Fruit fly (Drosophila melanogaster) whole organism, pupa: ENCODE measurements around the gene CG5639.

Experiments
- CG10348 ChIP-seq: fragments of 200-800 bp; sonication (Bioruptor generic); IDR thresholded peaks from 2 replicates; pipeline ENCODE4 v1.3.6; 2022; ENCODE audit warnings: missing biosample characterization, missing genetic modification characterization
- CG12605 ChIP-seq: fragments of 200-800 bp; sonication (Bioruptor generic); IDR thresholded peaks from 2 replicates; pipeline ENCODE4 v1.3.6; 2022; ENCODE audit warnings: missing biosample characterization, missing genetic modification characterization
- CG13204 ChIP-seq: fragments of 200-800 bp; sonication (Bioruptor generic); optimal IDR thresholded peaks from 2 replicates; lab custom pipeline; 2018; ENCODE audit warnings: missing biosample characterization, mild to moderate bottlenecking, missing genetic modification characterization, moderate library complexity
- CG14655 ChIP-seq: fragments of 200-800 bp; sonication (Bioruptor generic); optimal IDR thresholded peaks from 3 replicates; lab custom pipeline; 2017; ENCODE audit warnings: mild to moderate bottlenecking, missing biosample characterization, missing genetic modification reagents, missing genetic modification characterization
- CG15710 ChIP-seq: fragments of 200-800 bp; sonication (Bioruptor generic); optimal IDR thresholded peaks from 2 replicates; lab custom pipeline; 2018; ENCODE audit warnings: missing biosample characterization, mild to moderate bottlenecking, missing genetic modification characterization, moderate library complexity
- CG17806 ChIP-seq: fragments of 200-800 bp; sonication (Bioruptor generic); optimal IDR thresholded peaks from 2 replicates; lab custom pipeline; 2018; ENCODE audit warnings: missing biosample characterization, mild to moderate bottlenecking, missing genetic modification characterization, moderate library complexity
- CG32121 ChIP-seq: fragments of 200-800 bp; sonication (Bioruptor generic); IDR thresholded peaks from 2 replicates; pipeline ENCODE4 v1.3.6; 2022; ENCODE audit warnings: missing biosample characterization, missing genetic modification characterization
- CG34367 ChIP-seq: fragments of 200-800 bp; sonication (Bioruptor generic); optimal IDR thresholded peaks from 2 replicates; lab custom pipeline; 2018; ENCODE audit warnings: missing biosample characterization, mild to moderate bottlenecking, missing genetic modification characterization
- CG4496 ChIP-seq: fragments of 200-800 bp; sonication (Bioruptor generic); IDR thresholded peaks from 3 replicates; pipeline ENCODE4 v1.3.6; 2022; ENCODE audit warnings: missing biosample characterization, missing genetic modification characterization
- CG8159 ChIP-seq: fragments of 200-800 bp; sonication (Bioruptor generic); optimal IDR thresholded peaks from 3 replicates; lab custom pipeline; 2018; ENCODE audit warnings: missing biosample characterization, mild to moderate bottlenecking, missing genetic modification characterization, moderate library complexity
- CG8301 ChIP-seq: fragments of 200-800 bp; sonication (Bioruptor generic); optimal IDR thresholded peaks from 2 replicates; lab custom pipeline; 2018; ENCODE audit warnings: missing biosample characterization, mild to moderate bottlenecking, missing genetic modification characterization
- CG9948 ChIP-seq: fragments of 200-800 bp; sonication (Bioruptor generic); optimal IDR thresholded peaks from 2 replicates; lab custom pipeline; 2018; ENCODE audit warnings: missing biosample characterization, mild to moderate bottlenecking, missing genetic modification characterization, moderate library complexity
- D1 ChIP-seq: fragments of 200-800 bp; sonication (Bioruptor generic); optimal IDR thresholded peaks from 2 replicates; lab custom pipeline; 2018; ENCODE audit warnings: missing biosample characterization, mild to moderate bottlenecking, missing genetic modification characterization, moderate library complexity
- EcR ChIP-seq: fragments of 200-800 bp; sonication (Bioruptor generic); optimal IDR thresholded peaks from 3 replicates; lab custom pipeline; 2019; ENCODE audit warnings: missing biosample characterization, missing genetic modification characterization, mild to moderate bottlenecking, moderate library complexity, missing genetic modification reagents
- Ets98B ChIP-seq: fragments of 200-800 bp; sonication (Bioruptor generic); IDR thresholded peaks from 2 replicates; pipeline ENCODE4 v1.3.6; 2022; ENCODE audit warnings: missing biosample characterization, missing genetic modification characterization
- Pif1A ChIP-seq: fragments of 200-800 bp; sonication (Bioruptor generic); optimal IDR thresholded peaks from 3 replicates; lab custom pipeline; 2016; ENCODE audit warnings: missing biosample characterization, missing genetic modification characterization
- Pif1B ChIP-seq: fragments of 200-800 bp; sonication (Bioruptor generic); optimal IDR thresholded peaks from 3 replicates; lab custom pipeline; 2016; ENCODE audit warnings: missing biosample characterization, missing genetic modification characterization
- Snoo ChIP-seq: fragments of 200-800 bp; sonication (Bioruptor generic); optimal IDR thresholded peaks from 3 replicates; lab custom pipeline; 2017; ENCODE audit warnings: missing biosample characterization, mild to moderate bottlenecking, missing genetic modification characterization, inconsistent platforms
- fd96Ca ChIP-seq: fragments of 200-800 bp; sonication (Bioruptor generic); IDR thresholded peaks from 3 replicates; pipeline ENCODE4 v1.3.6; 2022; ENCODE audit warnings: missing biosample characterization, missing genetic modification characterization
- gl ChIP-seq: fragments of 200-800 bp; sonication (Bioruptor generic); optimal IDR thresholded peaks from 2 replicates; lab custom pipeline; 2018; ENCODE audit warnings: missing biosample characterization, mild to moderate bottlenecking, missing genetic modification characterization
- rn ChIP-seq: fragments of 200-800 bp; sonication (Bioruptor generic); IDR thresholded peaks from 2 replicates; pipeline ENCODE4 v1.3.6; 2022; ENCODE audit warnings: missing biosample characterization, missing genetic modification characterization

The CG5639 gene

DNA sequence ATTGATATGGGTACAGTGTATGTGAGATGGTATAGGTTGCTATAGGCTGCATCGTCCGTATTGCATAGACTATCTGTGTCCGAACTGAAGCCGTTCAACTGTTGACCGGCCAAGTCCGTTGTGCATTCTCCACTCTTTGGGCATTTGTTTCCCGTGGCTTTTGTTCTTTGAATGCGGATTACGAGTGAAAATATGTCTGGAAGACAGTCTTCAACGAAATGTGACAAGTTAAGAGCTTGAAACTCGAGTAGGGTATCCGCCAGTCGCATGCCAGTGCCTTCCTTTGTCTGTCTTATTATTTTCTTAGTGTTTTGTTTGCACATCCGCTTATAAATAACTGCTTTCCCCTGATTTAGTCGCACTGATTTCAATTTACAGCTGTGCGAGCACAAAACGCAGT is 7.7 kb upstream of the CG5639 start:
- TF ChIP-seq CG17806: no peak
- peak; percentile 27; the same call in 1 of the 2 replicates for TF ChIP-seq Ets98B (GFP tag; lab: Robert Waterston, UW)
- TF ChIP-seq CG14655 (GFP tag; lab: Kevin White, UChicago): peak; percentile 26
- TF ChIP-seq CG8301 (tag; lab: Kevin White, UChicago): peak; percentile 12
- peak; percentile 48 for TF ChIP-seq gl (tag; lab: Kevin White, UChicago)
- no peak for TF ChIP-seq D1 (tag; lab: Kevin White, UChicago)
- TF ChIP-seq CG13204 (GFP tag; lab: Kevin White, UChicago): no peak
- TF ChIP-seq EcR (GFP tag; lab: Kevin White, UChicago): peak; percentile 51
- TF ChIP-seq CG10348 (GFP tag; lab: Robert Waterston, UW): no peak
- TF ChIP-seq fd96Ca: peak; percentile 48; the same call in 1 of the 3 replicates
- no peak for TF ChIP-seq rn (GFP tag; lab: Robert Waterston, UW)
- peak; percentile 34; the same call in 1 of the 2 replicates for TF ChIP-seq CG32121 (GFP tag; lab: Robert Waterston, UW)
- TF ChIP-seq CG4496 (GFP tag; lab: Robert Waterston, UW): peak; percentile 46; the same call in 1 of the 3 replicates

- no peak for TF ChIP-seq CG4496 (GFP tag; lab: Robert Waterston, UW)
- TF ChIP-seq Snoo (tag; lab: Kevin White, UChicago): peak; percentile 39
- no peak for TF ChIP-seq CG9948 (tag; lab: Kevin White, UChicago)
- TF ChIP-seq fd96Ca: no peak
Observed at dm6 chr3R:27597258-27597657, 1.3 kb upstream of the CG5639 start.

- no peak for TF ChIP-seq CG32121 (GFP tag; lab: Robert Waterston, UW)
- no peak for TF ChIP-seq CG9948 (tag; lab: Kevin White, UChicago)
- TF ChIP-seq rn (GFP tag; lab: Robert Waterston, UW): no peak
- no peak for TF ChIP-seq CG8301 (tag; lab: Kevin White, UChicago)
- no peak for TF ChIP-seq CG4496 (GFP tag; lab: Robert Waterston, UW)
- no peak for TF ChIP-seq Pif1B (GFP tag; lab: Kevin White, UChicago)
- no peak for TF ChIP-seq CG10348 (GFP tag; lab: Robert Waterston, UW)
- TF ChIP-seq CG17806: no peak
- TF ChIP-seq Ets98B (GFP tag; lab: Robert Waterston, UW): no peak
- no peak for TF ChIP-seq CG15710 (tag; lab: Kevin White, UChicago)
- TF ChIP-seq Pif1A (GFP tag; lab: Kevin White, UChicago): no peak
- TF ChIP-seq Snoo (tag; lab: Kevin White, UChicago): no peak
- TF ChIP-seq gl (tag; lab: Kevin White, UChicago): no peak
- TF ChIP-seq CG13204 (GFP tag; lab: Kevin White, UChicago): no peak
Observed at dm6 chr3R:27593580-27594187, 2.2 kb downstream of the CG5639 start.

DNA sequence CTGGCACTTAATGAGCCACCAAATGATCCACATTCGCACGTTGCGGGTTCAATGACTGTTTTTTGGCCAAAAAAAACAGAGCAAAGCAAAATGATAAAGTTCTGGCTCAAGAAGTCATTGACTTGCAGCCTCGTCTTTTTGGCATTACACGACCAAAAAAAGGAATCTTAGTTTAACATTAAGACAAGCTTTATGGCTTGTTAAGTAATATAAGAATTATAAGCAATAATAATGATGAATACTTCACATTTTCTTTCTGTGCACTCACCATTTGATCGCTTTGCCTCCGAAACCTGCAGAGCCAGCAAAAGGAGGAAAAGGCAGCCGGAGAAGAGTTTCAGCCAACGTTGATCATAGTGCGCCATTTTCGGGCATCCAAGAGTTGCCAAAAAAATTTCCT is 2.8 kb downstream of the CG5639 start:
- TF ChIP-seq fd96Ca (no peak), Snoo (tag; lab: Kevin White, UChicago) (peak; percentile 1)

DNA sequence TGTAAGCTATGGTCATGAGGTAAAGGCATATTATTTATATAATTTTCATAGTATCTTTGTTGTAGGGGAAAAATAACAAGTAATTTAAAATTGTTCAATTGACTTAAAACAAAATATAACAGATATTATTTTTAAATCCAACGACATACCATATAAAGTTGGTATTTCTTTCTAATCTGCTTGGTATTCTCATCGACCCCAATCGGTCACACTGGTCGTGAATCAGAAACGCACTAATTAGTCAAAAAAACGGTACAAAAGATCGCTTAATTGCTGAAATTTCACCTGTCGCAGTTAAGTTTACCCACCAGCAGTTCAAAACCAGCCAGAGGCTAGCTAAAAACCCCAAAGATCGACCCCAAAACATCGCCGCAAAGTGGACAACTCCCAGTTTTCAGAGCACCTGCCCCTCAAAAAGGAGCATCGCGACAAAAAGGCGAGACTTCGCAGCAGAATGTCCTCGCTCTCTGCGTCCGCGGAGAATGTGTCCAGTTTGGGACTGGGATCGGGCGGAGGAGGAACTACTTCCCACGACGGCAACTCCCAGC is 13.2 kb downstream of the CG5639 start, which contains the start of gene pins:
TSS of gene pins (plus strand) at position 207 of the 548 bp plus-strand sequence.
- TF ChIP-seq rn (GFP tag; lab: Robert Waterston, UW) (no peak), CG4496 (GFP tag; lab: Robert Waterston, UW) (no peak), EcR (GFP tag; lab: Kevin White, UChicago) (no peak), CG12605 (GFP tag; lab: Robert Waterston, UW) (no peak), Ets98B (GFP tag; lab: Robert Waterston, UW) (no peak), Pif1A (GFP tag; lab: Kevin White, UChicago) (no peak), CG34367 (tag; lab: Kevin White, UChicago) (no peak), Snoo (tag; lab: Kevin White, UChicago) (no peak), gl (tag; lab: Kevin White, UChicago) (no peak), CG17806 (no peak), CG8159 (no peak), CG15710 (tag; lab: Kevin White, UChicago) (no peak), CG10348 (GFP tag; lab: Robert Waterston, UW) (no peak), CG32121 (GFP tag; lab: Robert Waterston, UW) (no peak), Pif1B (GFP tag; lab: Kevin White, UChicago) (no peak), CG9948 (tag; lab: Kevin White, UChicago) (no peak), D1 (tag; lab: Kevin White, UChicago) (no peak)

DNA sequence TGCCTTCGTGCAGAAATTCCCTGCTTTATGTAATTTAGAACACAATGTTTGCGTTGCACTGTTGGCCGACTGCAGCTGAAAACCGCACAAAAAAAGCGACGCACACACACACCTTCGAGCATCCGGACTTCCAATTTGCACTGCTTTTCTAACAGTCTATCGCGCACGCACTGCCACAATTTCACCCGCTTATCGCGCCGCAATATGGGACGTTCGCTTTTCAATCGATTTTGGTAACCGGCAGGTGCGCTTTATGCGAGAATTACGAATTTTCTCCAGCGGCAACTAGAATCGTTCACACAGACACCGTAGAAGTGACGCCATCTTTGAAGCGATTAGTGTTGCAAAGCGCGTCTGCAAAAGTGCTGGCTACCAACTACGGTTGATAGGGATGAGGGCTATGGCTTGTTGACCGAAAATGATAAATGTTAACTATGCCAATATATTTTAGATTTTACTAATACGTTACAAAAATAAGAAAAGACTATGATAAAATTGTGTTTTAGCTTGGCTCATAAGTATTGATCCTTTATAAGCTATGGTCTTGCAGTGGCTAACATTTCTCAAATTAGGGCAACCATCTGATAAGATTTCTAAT is 13.9 kb downstream of the CG5639 start, which contains the start of gene wdb:
TSS of gene wdb (minus strand) at position 352 of the 598 bp plus-strand sequence.
- TF ChIP-seq CG13204 (GFP tag; lab: Kevin White, UChicago) (no peak), CG10348 (GFP tag; lab: Robert Waterston, UW) (no peak), CG32121 (GFP tag; lab: Robert Waterston, UW) (no peak), Ets98B (GFP tag; lab: Robert Waterston, UW) (no peak), CG9948 (tag; lab: Kevin White, UChicago) (no peak), CG8159 (peak; percentile 19), fd96Ca (no peak), CG8301 (tag; lab: Kevin White, UChicago) (no peak), rn (GFP tag; lab: Robert Waterston, UW) (no peak), CG14655 (GFP tag; lab: Kevin White, UChicago) (no peak), CG4496 (GFP tag; lab: Robert Waterston, UW) (no peak), CG34367 (tag; lab: Kevin White, UChicago) (no peak), CG12605 (GFP tag; lab: Robert Waterston, UW) (no peak), Pif1A (GFP tag; lab: Kevin White, UChicago) (no peak), CG15710 (tag; lab: Kevin White, UChicago) (peak; percentile 33), EcR (GFP tag; lab: Kevin White, UChicago) (no peak), Pif1B (GFP tag; lab: Kevin White, UChicago) (peak; percentile 23), Snoo (tag; lab: Kevin White, UChicago) (peak; percentile 38), CG17806 (no peak), D1 (tag; lab: Kevin White, UChicago) (no peak), gl (tag; lab: Kevin White, UChicago) (no peak)
